Fruit fly (Drosophila melanogaster): ENCODE data around the gene COX4.

dm6 chr2L:19912277-19912676, 46.2 kb upstream of the COX4 start, which contains the start of gene TotF:
- TF ChIP-seq CTCF (optimal IDR thresholded peaks at IDR 0.05) (no peak), CG8478 (optimal IDR thresholded peaks at IDR 0.05) (no peak)

All from S2 (cell line).